Fruit fly (Drosophila melanogaster) whole organism, embryonic: ENCODE results near the gene asf1.

Experiments
- Awh ChIP-seq: fragments of 200-800 bp; sonication (Bioruptor generic); IDR thresholded peaks from 2 replicates; pipeline ENCODE4, ENCODE4 v1.3.6; 2022; ENCODE audit warnings: missing biosample characterization, missing genetic modification characterization
- CG10147 ChIP-seq: fragments of 200-800 bp; sonication (Bioruptor generic); optimal IDR thresholded peaks from 2 replicates; lab custom pipeline; 2019; ENCODE audit warnings: missing biosample characterization, mild to moderate bottlenecking, missing genetic modification characterization, moderate library complexity
- CG10209 ChIP-seq: fragments of 200-800 bp; sonication (Bioruptor generic); optimal IDR thresholded peaks from 3 replicates; lab custom pipeline; 2017; ENCODE audit warnings: missing biosample characterization, mild to moderate bottlenecking, missing genetic modification characterization, missing genetic modification reagents
- CG10321 ChIP-seq: fragments of 200-800 bp; sonication (Bioruptor generic); IDR thresholded peaks from 2 replicates; pipeline ENCODE4 v1.3.6; 2022; ENCODE audit warnings: missing biosample characterization, missing genetic modification characterization
- CG10654 ChIP-seq: fragments of 200-800 bp; sonication (Bioruptor generic); optimal IDR thresholded peaks from 2 replicates; lab custom pipeline; 2016; ENCODE audit warnings: missing biosample characterization, missing genetic modification characterization
- CG12104 ChIP-seq: fragments of 200-800 bp; sonication (Bioruptor generic); optimal IDR thresholded peaks from 3 replicates; lab custom pipeline; 2016; ENCODE audit warnings: missing biosample characterization, missing genetic modification characterization
- CG12659 ChIP-seq: fragments of 200-800 bp; sonication (Bioruptor generic); optimal IDR thresholded peaks from 3 replicates; lab custom pipeline; 2017; ENCODE audit warnings: mild to moderate bottlenecking, missing biosample characterization, missing genetic modification reagents, missing genetic modification characterization
- CG12769 ChIP-seq: fragments of 200-800 bp; sonication (Bioruptor generic); optimal IDR thresholded peaks from 2 replicates; lab custom pipeline; 2019; ENCODE audit warnings: missing biosample characterization, mild to moderate bottlenecking, missing genetic modification characterization, moderate library complexity
- CG15514 ChIP-seq: fragments of 200-800 bp; sonication (Bioruptor generic); optimal IDR thresholded peaks from 3 replicates; lab custom pipeline; 2017; ENCODE audit warnings: missing biosample characterization, missing genetic modification characterization, mild to moderate bottlenecking, moderate library complexity, missing genetic modification reagents
- CG17186 ChIP-seq: fragments of 200-800 bp; sonication (Bioruptor generic); optimal IDR thresholded peaks from 3 replicates; lab custom pipeline; 2017; ENCODE audit warnings: missing biosample characterization, missing genetic modification reagents, missing genetic modification characterization
- CG2120 ChIP-seq: fragments of 200-800 bp; sonication (Bioruptor generic); optimal IDR thresholded peaks from 3 replicates; lab custom pipeline; 2016; ENCODE audit warnings: missing biosample characterization, missing genetic modification characterization
- CG30020 ChIP-seq: fragments of 200-800 bp; optimal IDR thresholded peaks from 2 replicates; lab custom pipeline; 2019; ENCODE audit warnings: missing biosample characterization, mild to moderate bottlenecking, missing genetic modification characterization, moderate library complexity
- CG33557 ChIP-seq: fragments of 200-800 bp; sonication (Bioruptor generic); optimal IDR thresholded peaks from 2 replicates; lab custom pipeline; 2019; ENCODE audit warnings: missing biosample characterization, mild to moderate bottlenecking, missing genetic modification characterization, moderate library complexity
- CG34422 ChIP-seq: fragments of 200-800 bp; sonication (Bioruptor generic); IDR thresholded peaks from 3 replicates; pipeline ENCODE4 v1.3.6; 2022; ENCODE audit warnings: missing biosample characterization, missing genetic modification characterization
- CG42726 ChIP-seq: fragments of 200-800 bp; sonication (Bioruptor generic); IDR thresholded peaks from 2 replicates; pipeline ENCODE4 v1.3.6; 2022; ENCODE audit warnings: missing biosample characterization, missing genetic modification characterization; ENCODE audit not compliant: partially characterized antibody
- CG4404 ChIP-seq: fragments of 200-800 bp; sonication (Bioruptor generic); IDR thresholded peaks from 2 replicates; pipeline ENCODE4 v1.3.6; 2022; ENCODE audit warnings: missing biosample characterization, missing genetic modification characterization
- CG4424 ChIP-seq: fragments of 200-800 bp; sonication (Bioruptor generic); optimal IDR thresholded peaks from 3 replicates; lab custom pipeline; 2016; ENCODE audit warnings: missing biosample characterization, missing genetic modification characterization
- CG5953 ChIP-seq: fragments of 200-800 bp; sonication (Bioruptor generic); IDR thresholded peaks from 2 replicates; pipeline ENCODE4 v1.3.6; 2022; ENCODE audit warnings: missing biosample characterization, missing genetic modification characterization
- CG6272 ChIP-seq: fragments of 200-800 bp; sonication (Bioruptor generic); IDR thresholded peaks from 2 replicates; pipeline ENCODE4 v1.3.6; 2022; ENCODE audit warnings: missing biosample characterization, missing genetic modification characterization
- CG6654 ChIP-seq: fragments of 200-800 bp; sonication (Bioruptor generic); optimal IDR thresholded peaks from 2 replicates; lab custom pipeline; 2017; ENCODE audit warnings: missing biosample characterization, mild to moderate bottlenecking, missing genetic modification characterization
- CG7839 ChIP-seq: fragments of 200-800 bp; sonication (Bioruptor generic); optimal IDR thresholded peaks from 3 replicates; lab custom pipeline; 2018; ENCODE audit warnings: missing biosample characterization, mild to moderate bottlenecking, missing genetic modification characterization, moderate library complexity
- CG7987 ChIP-seq: fragments of 200-800 bp; sonication (Bioruptor generic); optimal IDR thresholded peaks from 2 replicates; lab custom pipeline; 2018; ENCODE audit warnings: missing biosample characterization, mild to moderate bottlenecking, missing genetic modification characterization, moderate library complexity
- D ChIP-seq, 2 experiments: fragments of 200-800 bp in 1 of 2; fragments of >200 bp in 1 of 2; sonication (Bioruptor generic) in 1 of 2; optimal IDR thresholded peaks; 2 replicates in 1 of 2; 3 replicates in 1 of 2; lab custom pipeline; 2017; ENCODE audit warnings: mild to moderate bottlenecking in 1 of 2, missing biosample characterization in 1 of 2, missing genetic modification characterization in 1 of 2, missing genetic modification reagents in 1 of 2
- Hand ChIP-seq: fragments of 200-800 bp; sonication (Bioruptor generic); optimal IDR thresholded peaks from 2 replicates; lab custom pipeline; 2017; ENCODE audit warnings: mild to moderate bottlenecking, missing biosample characterization, missing genetic modification reagents, missing genetic modification characterization
- Hey ChIP-seq: fragments of 200-800 bp; sonication (Bioruptor generic); optimal IDR thresholded peaks from 3 replicates; lab custom pipeline; 2018; ENCODE audit warnings: missing biosample characterization, mild to moderate bottlenecking, missing genetic modification characterization
- Hr51 ChIP-seq, 2 experiments: fragments of 200-800 bp; sonication (Bioruptor generic); optimal IDR thresholded peaks; 2 replicates in 1 of 2; 3 replicates in 1 of 2; lab custom pipeline; 2016 to 2018; ENCODE audit warnings: missing biosample characterization in 2 of 2, missing genetic modification characterization in 2 of 2, mild to moderate bottlenecking in 1 of 2, moderate library complexity in 1 of 2
- Hr78 ChIP-seq, 2 experiments: fragments of 200-800 bp in 1 of 2; fragments of >200 bp in 1 of 2; sonication (Bioruptor generic) in 1 of 2; optimal IDR thresholded peaks; 2 replicates each; lab custom pipeline; 2017 to 2019; ENCODE audit warnings: missing biosample characterization in 2 of 2, missing genetic modification characterization in 2 of 2, mild to moderate bottlenecking in 1 of 2, moderate library complexity in 1 of 2
- Hsf ChIP-seq: fragments of 200-800 bp; sonication (Bioruptor generic); optimal IDR thresholded peaks from 3 replicates; lab custom pipeline; 2016; ENCODE audit warnings: missing biosample characterization, missing genetic modification characterization
- Spps ChIP-seq: fragments of 200-800 bp; sonication (Bioruptor generic); optimal IDR thresholded peaks from 2 replicates; lab custom pipeline; 2018; ENCODE audit warnings: missing biosample characterization, mild to moderate bottlenecking, missing genetic modification characterization
- ac ChIP-seq: fragments of 200-800 bp; sonication (Bioruptor generic); optimal IDR thresholded peaks from 3 replicates; lab custom pipeline; 2017; ENCODE audit warnings: missing biosample characterization, mild to moderate bottlenecking, missing genetic modification characterization
- ase ChIP-seq: fragments of 200-800 bp; sonication (Bioruptor generic); IDR thresholded peaks from 3 replicates; pipeline ENCODE4 v1.3.6; 2022; ENCODE audit warnings: missing biosample characterization, missing genetic modification characterization
- btn ChIP-seq: fragments of 200-800 bp; sonication (Bioruptor generic); optimal IDR thresholded peaks from 2 replicates; lab custom pipeline; 2016; ENCODE audit warnings: missing biosample characterization, missing genetic modification characterization
- cg ChIP-seq: fragments of 200-800 bp; sonication (Bioruptor generic); optimal IDR thresholded peaks from 3 replicates; lab custom pipeline; 2019; ENCODE audit warnings: missing biosample characterization, mild to moderate bottlenecking, missing genetic modification characterization, moderate library complexity
- ci ChIP-seq: fragments of 200-800 bp; sonication (Bioruptor generic); IDR thresholded peaks from 3 replicates; pipeline ENCODE4 v1.3.6; 2022; ENCODE audit warnings: missing biosample characterization, missing genetic modification characterization
- crp ChIP-seq, 2 experiments: fragments of 200-800 bp; sonication (Bioruptor generic); optimal IDR thresholded peaks; 2 replicates in 1 of 2; 3 replicates in 1 of 2; lab custom pipeline; 2017; ENCODE audit warnings: missing biosample characterization in 2 of 2, missing genetic modification characterization in 2 of 2, mild to moderate bottlenecking in 1 of 2, moderate library complexity in 1 of 2
- grn ChIP-seq: fragments of 200-800 bp; sonication (Bioruptor generic); optimal IDR thresholded peaks from 3 replicates; lab custom pipeline; 2017; ENCODE audit warnings: missing biosample characterization, missing genetic modification characterization
- hbn ChIP-seq: fragments of 200-800 bp; sonication (Bioruptor generic); IDR thresholded peaks from 2 replicates; pipeline ENCODE4 v1.3.6; 2022; ENCODE audit warnings: missing biosample characterization, missing genetic modification characterization; ENCODE audit not compliant: partially characterized antibody
- ken ChIP-seq: fragments of 200-800 bp; sonication (Bioruptor generic); IDR thresholded peaks from 3 replicates; pipeline ENCODE4 v1.3.6; 2022; ENCODE audit warnings: missing biosample characterization, missing genetic modification characterization
- lbe ChIP-seq: fragments of 200-800 bp; sonication (Bioruptor generic); optimal IDR thresholded peaks from 2 replicates; lab custom pipeline; 2016; ENCODE audit warnings: missing biosample characterization, mild to moderate bottlenecking, missing genetic modification characterization
- nerfin-2 ChIP-seq: fragments of 200-800 bp; sonication (Bioruptor generic); IDR thresholded peaks from 2 replicates; pipeline ENCODE4 v1.3.6; 2022; ENCODE audit warnings: missing biosample characterization, missing genetic modification characterization; ENCODE audit not compliant: partially characterized antibody
- pan ChIP-seq, 4 experiments: fragments of >200 bp in 3 of 4; fragments of 200-800 bp in 1 of 4; sonication (Bioruptor generic) in 1 of 4; optimal IDR thresholded peaks in 3 of 4; IDR thresholded peaks in 1 of 4; 2 replicates each; pipeline versions ENCODE4 v1.3.6 to Lab custom; 2017 to 2022; ENCODE audit warnings: missing biosample characterization in 2 of 4, missing genetic modification characterization in 2 of 4, mixed read lengths in 1 of 4
- pb ChIP-seq: fragments of 200-800 bp; sonication (Bioruptor generic); optimal IDR thresholded peaks from 3 replicates; lab custom pipeline; 2016; ENCODE audit warnings: missing biosample characterization, missing genetic modification characterization
- pum ChIP-seq: fragments of 200-800 bp; sonication (Bioruptor generic); optimal IDR thresholded peaks from 2 replicates; lab custom pipeline; 2016; ENCODE audit warnings: missing biosample characterization, missing genetic modification characterization
- ro ChIP-seq: fragments of 200-800 bp; sonication (Bioruptor generic); IDR thresholded peaks from 2 replicates; pipeline ENCODE4 v1.3.6; 2022; ENCODE audit warnings: missing biosample characterization, missing genetic modification characterization
- sd ChIP-seq: fragments of 200-800 bp; sonication (Bioruptor generic); optimal IDR thresholded peaks from 3 replicates; lab custom pipeline; 2018; ENCODE audit warnings: missing biosample characterization, mild to moderate bottlenecking, missing genetic modification characterization, moderate library complexity
- slou ChIP-seq: fragments of 200-800 bp; sonication (Bioruptor generic); optimal IDR thresholded peaks from 3 replicates; lab custom pipeline; 2016; ENCODE audit warnings: missing biosample characterization, missing genetic modification characterization
- trh ChIP-seq: fragments of 200-800 bp; sonication (Bioruptor generic); optimal IDR thresholded peaks from 2 replicates; lab custom pipeline; 2016; ENCODE audit warnings: missing biosample characterization, missing genetic modification characterization
- usp ChIP-seq: fragments of >200 bp; optimal IDR thresholded peaks from 2 replicates; lab custom pipeline; 2017; ENCODE audit warnings: missing biosample characterization, missing genetic modification characterization
- vvl ChIP-seq: fragments of 200-800 bp; sonication (Bioruptor generic); IDR thresholded peaks from 2 replicates; pipeline ENCODE4 v1.3.6; 2022; ENCODE audit warnings: missing biosample characterization, missing genetic modification characterization

Gene asf1

DNA sequence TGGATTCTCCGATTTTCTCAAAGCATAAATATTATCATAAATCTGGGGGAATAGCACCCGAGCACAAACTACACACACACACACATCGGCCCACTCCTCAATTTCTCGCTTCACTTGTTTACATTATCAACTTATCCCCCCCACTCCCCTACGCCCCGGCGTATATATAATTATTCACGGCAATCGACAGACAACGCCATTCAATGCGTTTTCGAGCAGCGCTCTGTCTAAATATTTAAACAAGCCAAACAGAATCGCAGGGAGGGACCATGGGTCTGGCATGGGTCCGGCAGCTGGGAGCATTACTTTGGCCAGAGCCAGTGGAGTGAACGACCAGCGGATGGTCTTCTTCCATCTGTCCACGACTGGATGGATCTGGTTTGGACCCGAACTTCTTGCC is 43.0 kb upstream of the asf1 start (continued):
- TF ChIP-seq grn (peak; percentile 1), CG17186 (no peak), CG33557 (GFP tag; lab: Kevin White, UChicago) (peak; percentile 58), nerfin-2 (GFP tag; lab: Robert Waterston, UW) (no peak), cg (GFP tag; lab: Kevin White, UChicago) (peak; percentile 40), CG10209 (peak; percentile 57), CG7839 (peak; percentile 0), CG42726 (GFP tag; lab: Robert Waterston, UW) (no peak), ro (GFP tag; lab: Robert Waterston, UW) (no peak), trh (GFP tag; lab: Kevin White, UChicago) (no peak), D (optimal IDR thresholded peaks at IDR 0.05; lab: Kevin White, UChicago) (no peak), D (GFP tag; optimal IDR thresholded peaks at IDR 0.05; lab: Kevin White, UChicago) (peak; percentile 61), ken (GFP tag; lab: Robert Waterston, UW) (no peak), CG10654 (GFP tag; lab: Kevin White, UChicago) (peak; percentile 8), CG12659 (no peak), lbe (GFP tag; lab: Kevin White, UChicago) (no peak), Spps (tag; lab: Kevin White, UChicago) (no peak), CG4404 (GFP tag; lab: Robert Waterston, UW) (no peak), Hey (tag; lab: Kevin White, UChicago) (no peak), CG5953 (GFP tag; lab: Robert Waterston, UW) (peak; percentile 33; the same call in 1 of the 2 replicates), CG34422 (GFP tag; lab: Robert Waterston, UW) (no peak), ci (GFP tag; lab: Robert Waterston, UW) (peak; percentile 71; the same call in 2 of the 3 replicates), hbn (GFP tag; lab: Robert Waterston, UW) (no peak), Awh (GFP tag; lab: Robert Waterston, UW) (0 out of 2 replicates have a peak, but pooled peaks have one; percentile 40), CG2120 (GFP tag; lab: Kevin White, UChicago) (no peak), crp (GFP tag; optimal IDR thresholded peaks at IDR 0.05; lab: Kevin White, UChicago) (no peak), CG10321 (GFP tag; lab: Robert Waterston, UW) (no peak), ac (GFP tag; lab: Kevin White, UChicago) (peak; percentile 12), CG6654 (GFP tag; lab: Kevin White, UChicago) (no peak), CG12104 (no peak), vvl (GFP tag; lab: Robert Waterston, UW) (peak; percentile 46; the same call in 1 of the 2 replicates), btn (GFP tag; lab: Kevin White, UChicago) (peak; percentile 16), pum (GFP tag; lab: Kevin White, UChicago) (no peak), CG12769 (tag; lab: Kevin White, UChicago) (peak; percentile 75), CG10147 (no peak), CG6272 (GFP tag; lab: Robert Waterston, UW) (no peak), pb (GFP tag; lab: Kevin White, UChicago) (no peak), Hsf (GFP tag; lab: Kevin White, UChicago) (no peak), Hand (no peak), sd (tag; lab: Kevin White, UChicago) (peak; percentile 64), pan (optimal IDR thresholded peaks at IDR 0.05; lab: Kevin White, UChicago) (no peak), pan (GFP tag; optimal IDR thresholded peaks at IDR 0.05 in 1 of 2, IDR thresholded peaks at IDR 0.05 in 1 of 2) (no peak), CG30020 (tag; lab: Kevin White, UChicago) (no peak), CG4424 (GFP tag; lab: Kevin White, UChicago) (no peak), usp (GFP tag; lab: Kevin White, UChicago) (no peak), Hr78 (GFP tag; optimal IDR thresholded peaks at IDR 0.05; lab: Kevin White, UChicago) (peak in 1 of 2 experiments; percentile 33), slou (no peak), CG7987 (GFP tag; lab: Kevin White, UChicago) (peak; percentile 65), Hr51 (GFP tag; optimal IDR thresholded peaks at IDR 0.05; lab: Kevin White, UChicago) (no peak), CG15514 (GFP tag; lab: Kevin White, UChicago) (no peak), ase (no peak)
